Worm (Caenorhabditis elegans): ENCODE data around the gene C33F10.12.

ce11 chrII:4795461-4795860 lies 42.1 kb downstream of the C33F10.12 start, which contains the start of gene C33F10.4:
- TF ChIP-seq ztf-29 (GFP tag; IDR thresholded peaks at IDR 0.05) (no peak), flt-1 (GFP tag; IDR thresholded peaks at IDR 0.05) (no peak), klf-2 (GFP tag; conservative IDR thresholded peaks at IDR 0.05) (no peak), cog-1 (tag; optimal IDR thresholded peaks at IDR 0.05) (no peak), med-1 (GFP tag; optimal IDR thresholded peaks at IDR 0.05; ENCODE audit: insufficient read depth) (no peak), ztf-23 (GFP tag; IDR thresholded peaks at IDR 0.05) (no peak), ref-1 (GFP tag; conservative IDR thresholded peaks at IDR 0.05) (no peak), T22C8.4 (GFP tag; IDR thresholded peaks at IDR 0.05) (no peak), tab-1 (GFP tag; IDR thresholded peaks at IDR 0.05) (no peak)
